Worm (Caenorhabditis elegans) whole organism, L3 larva: ENCODE results near the gene srbc-2.
A peak's percentile ranks its signal among the peaks of the same experiment; 100 is the strongest.
"Not testable (repeated sequence)": the region's sequence is repeated elsewhere in the genome, so short reads cannot be mapped to it uniquely, and the experiment has no call there.

Source experiments
- R02D3.7 ChIP-seq: fragments of 150-350 bp; optimal IDR thresholded peaks from 2 replicates; lab custom pipeline; 2014; ENCODE audit warnings: missing biosample characterization, missing genetic modification characterization
- ZK546.5 ChIP-seq: sonication (generic microtip); optimal IDR thresholded peaks from 2 replicates; lab custom pipeline; 2017; ENCODE audit warnings: missing biosample characterization, missing genetic modification characterization
- ama-1 ChIP-seq: fragments of 150-350 bp; optimal IDR thresholded peaks from 2 replicates; lab custom pipeline; 2018
- ceh-16 ChIP-seq: sonication (generic microtip); optimal IDR thresholded peaks from 2 replicates; lab custom pipeline; 2017; ENCODE audit warnings: missing biosample characterization, missing genetic modification characterization
- ceh-28 ChIP-seq: fragments of 150-350 bp; optimal IDR thresholded peaks from 2 replicates; lab custom pipeline; 2014; ENCODE audit warnings: missing biosample characterization, missing genetic modification reagents, missing genetic modification characterization
- ceh-82 ChIP-seq: fragments of 150-350 bp; optimal IDR thresholded peaks from 2 replicates; lab custom pipeline; 2014; ENCODE audit warnings: missing biosample characterization, missing genetic modification characterization
- ceh-9 ChIP-seq: sonication (generic microtip); optimal IDR thresholded peaks from 2 replicates; lab custom pipeline; 2018; ENCODE audit warnings: missing biosample characterization, missing genetic modification characterization
- daf-12 ChIP-seq: fragments of 150-350 bp; optimal IDR thresholded peaks from 2 replicates; lab custom pipeline; 2014; ENCODE audit warnings: missing biosample characterization, missing genetic modification reagents, missing genetic modification characterization
- egl-27 ChIP-seq: sonication (generic microtip); optimal IDR thresholded peaks from 4 replicates; lab custom pipeline; 2017; ENCODE audit warnings: missing biosample characterization, missing genetic modification reagents, missing genetic modification characterization
- elt-1 ChIP-seq: fragments of 150-350 bp; optimal IDR thresholded peaks from 2 replicates; lab custom pipeline; 2014; ENCODE audit warnings: missing biosample characterization, missing genetic modification characterization
- elt-2 ChIP-seq: sonication (generic microtip); optimal IDR thresholded peaks from 2 replicates; lab custom pipeline; 2016; ENCODE audit warnings: missing genetic modification reagents, mild to moderate bottlenecking, missing genetic modification characterization, missing compliant biosample characterization
- elt-3 ChIP-seq, 3 experiments: fragments of 150-350 bp in 1 of 3; sonication (generic microtip) in 2 of 3; optimal IDR thresholded peaks; 2 replicates in 2 of 3; 4 replicates in 1 of 3; lab custom pipeline; 2014 to 2017; ENCODE audit warnings: missing biosample characterization in 3 of 3, missing genetic modification characterization in 3 of 3
- eor-1 ChIP-seq, 2 experiments: fragments of 150-350 bp; optimal IDR thresholded peaks; 2 replicates each; lab custom pipeline; 2014 to 2018; ENCODE audit warnings: missing biosample characterization in 2 of 2, missing genetic modification characterization in 2 of 2
- fkh-10 ChIP-seq: sonication (generic microtip); optimal IDR thresholded peaks from 2 replicates; lab custom pipeline; 2017; ENCODE audit warnings: missing biosample characterization, missing genetic modification reagents, missing genetic modification characterization
- fkh-2 ChIP-seq: fragments of 150-350 bp; optimal IDR thresholded peaks from 2 replicates; lab custom pipeline; 2014; ENCODE audit warnings: missing biosample characterization, missing genetic modification reagents, missing genetic modification characterization
- fos-1 ChIP-seq: fragments of 150-350 bp; optimal IDR thresholded peaks from 2 replicates; lab custom pipeline; 2014; ENCODE audit warnings: missing biosample characterization, missing genetic modification characterization
- jun-1 ChIP-seq: fragments of 150-350 bp; optimal IDR thresholded peaks from 2 replicates; lab custom pipeline; 2014; ENCODE audit warnings: missing biosample characterization, missing genetic modification reagents, missing genetic modification characterization
- lin-39 ChIP-seq: fragments of 150-350 bp; optimal IDR thresholded peaks from 2 replicates; lab custom pipeline; 2018; ENCODE audit warnings: missing biosample characterization, missing genetic modification reagents, missing genetic modification characterization
- lsy-12 ChIP-seq: sonication (generic microtip); optimal IDR thresholded peaks from 2 replicates; lab custom pipeline; 2016; ENCODE audit warnings: mild to moderate bottlenecking, missing genetic modification characterization, missing compliant biosample characterization
- mml-1 ChIP-seq: fragments of 150-350 bp; sonication (generic microtip); optimal IDR thresholded peaks from 3 replicates; lab custom pipeline; 2014; ENCODE audit warnings: missing biosample characterization, missing genetic modification characterization
- nfya-1 ChIP-seq: sonication (generic microtip); optimal IDR thresholded peaks from 2 replicates; lab custom pipeline; 2017; ENCODE audit warnings: missing genetic modification characterization, mild to moderate bottlenecking, missing compliant biosample characterization, antibody characterized with exemption, moderate library complexity; ENCODE audit not compliant: insufficient read depth
- nhr-11 ChIP-seq: fragments of 150-350 bp; optimal IDR thresholded peaks from 2 replicates; lab custom pipeline; 2014; ENCODE audit warnings: missing biosample characterization, missing genetic modification characterization
- nhr-12 ChIP-seq: fragments of 150-350 bp; optimal IDR thresholded peaks from 2 replicates; lab custom pipeline; 2014; ENCODE audit warnings: missing biosample characterization, missing genetic modification characterization
- nhr-23 ChIP-seq: fragments of 150-350 bp; optimal IDR thresholded peaks from 2 replicates; lab custom pipeline; 2014; ENCODE audit warnings: missing biosample characterization, missing genetic modification reagents, missing genetic modification characterization
- nhr-237 ChIP-seq: fragments of 150-350 bp; optimal IDR thresholded peaks from 2 replicates; lab custom pipeline; 2014; ENCODE audit warnings: missing biosample characterization, missing genetic modification characterization
- nhr-25 ChIP-seq: sonication (generic microtip); optimal IDR thresholded peaks from 2 replicates; lab custom pipeline; 2017; ENCODE audit warnings: missing biosample characterization, missing genetic modification characterization
- nhr-28 ChIP-seq: fragments of 150-350 bp; optimal IDR thresholded peaks from 2 replicates; lab custom pipeline; 2014; ENCODE audit warnings: missing biosample characterization, missing genetic modification characterization
- nhr-43 ChIP-seq: sonication (generic microtip); optimal IDR thresholded peaks from 2 replicates; lab custom pipeline; 2016; ENCODE audit warnings: mild to moderate bottlenecking, missing genetic modification characterization, missing compliant biosample characterization; ENCODE audit not compliant: poor library complexity, severe bottlenecking
- nhr-76 ChIP-seq: fragments of 150-350 bp; sonication (generic microtip); optimal IDR thresholded peaks from 5 replicates; lab custom pipeline; 2014; ENCODE audit warnings: missing biosample characterization, missing genetic modification characterization
- nhr-77 ChIP-seq: fragments of 150-350 bp; optimal IDR thresholded peaks from 2 replicates; lab custom pipeline; 2014; ENCODE audit warnings: missing biosample characterization, missing genetic modification characterization
- pha-4 ChIP-seq: fragments of 150-350 bp; optimal IDR thresholded peaks from 2 replicates; lab custom pipeline; 2014; ENCODE audit warnings: missing biosample characterization, missing genetic modification reagents, missing genetic modification characterization
- pqm-1 ChIP-seq: fragments of 150-350 bp; optimal IDR thresholded peaks from 2 replicates; lab custom pipeline; 2017; ENCODE audit warnings: missing biosample characterization, missing genetic modification characterization, inconsistent platforms
- sea-2 ChIP-seq: fragments of 150-350 bp; sonication (generic microtip); optimal IDR thresholded peaks from 4 replicates; lab custom pipeline; 2014; ENCODE audit warnings: missing biosample characterization, missing genetic modification reagents, missing genetic modification characterization
- skn-1 ChIP-seq: fragments of 150-350 bp; optimal IDR thresholded peaks from 2 replicates; lab custom pipeline; 2014; ENCODE audit warnings: missing biosample characterization, missing genetic modification characterization
- snpc-4 ChIP-seq: fragments of 150-350 bp; optimal IDR thresholded peaks from 2 replicates; lab custom pipeline; 2014; ENCODE audit warnings: missing biosample characterization, missing genetic modification characterization
- tbx-2 ChIP-seq: sonication (generic microtip); optimal IDR thresholded peaks from 2 replicates; lab custom pipeline; 2016; ENCODE audit warnings: mild to moderate bottlenecking, missing genetic modification characterization, missing compliant biosample characterization
- zag-1 ChIP-seq: fragments of 150-350 bp; optimal IDR thresholded peaks from 2 replicates; lab custom pipeline; 2014; ENCODE audit warnings: missing biosample characterization, missing genetic modification characterization
- ztf-11 ChIP-seq: fragments of 150-350 bp; optimal IDR thresholded peaks from 2 replicates; lab custom pipeline; 2014; ENCODE audit warnings: missing biosample characterization, missing genetic modification characterization
- ztf-4 ChIP-seq: fragments of 150-350 bp; optimal IDR thresholded peaks from 2 replicates; lab custom pipeline; 2014; ENCODE audit warnings: missing biosample characterization, missing genetic modification characterization

The srbc-2 gene

DNA sequence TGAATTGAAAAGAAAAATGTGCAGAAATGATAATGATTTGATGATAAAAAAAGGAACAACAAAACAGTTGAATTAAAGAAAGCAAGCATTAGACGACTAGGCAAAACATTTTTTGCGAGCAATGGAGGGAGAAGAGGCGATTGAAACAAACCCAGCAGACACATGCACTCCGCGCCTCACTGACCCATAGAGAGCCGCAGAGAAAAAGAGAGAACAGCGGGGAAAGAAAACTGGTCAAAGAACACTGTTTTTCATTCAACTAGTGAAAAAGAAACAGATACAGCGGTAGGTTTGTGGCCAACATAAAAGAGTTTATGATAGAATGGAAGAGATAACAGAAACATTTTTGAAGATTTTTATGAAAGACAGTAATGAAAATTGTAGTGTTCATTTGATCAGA, 11.4 kb upstream of the srbc-2 start:
- peak; percentile 3 for TF ChIP-seq lin-39
- no peak for TF ChIP-seq mml-1 (tag; lab: Kevin White, UChicago)
- TF ChIP-seq ceh-9 (tag; lab: Kevin White, UChicago): no peak
- TF ChIP-seq nhr-28 (tag; lab: Kevin White, UChicago): no peak
- TF ChIP-seq elt-3 (tag; optimal IDR thresholded peaks at IDR 0.05; lab: Kevin White, UChicago): no peak
- no peak for TF ChIP-seq sea-2 (GFP tag; lab: Kevin White, UChicago)
- peak; percentile 17 for TF ChIP-seq jun-1 (tag; lab: Kevin White, UChicago)
- peak; percentile 36 for TF ChIP-seq ceh-28 (tag; lab: Kevin White, UChicago)
- no peak for TF ChIP-seq R02D3.7 (tag; lab: Kevin White, UChicago)
- TF ChIP-seq ztf-4 (tag; lab: Kevin White, UChicago): no peak
- no peak for TF ChIP-seq pha-4 (tag; lab: Kevin White, UChicago)
- TF ChIP-seq fos-1 (tag; lab: Kevin White, UChicago): no peak
- TF ChIP-seq elt-1 (tag; lab: Kevin White, UChicago): no peak
- TF ChIP-seq pqm-1: peak; percentile 62
- TF ChIP-seq elt-2: peak; percentile 64
- no peak for TF ChIP-seq lsy-12 (tag; lab: Kevin White, UChicago)
- TF ChIP-seq nhr-23: peak; percentile 31
- TF ChIP-seq fkh-2 (tag; lab: Kevin White, UChicago): no peak

DNA sequence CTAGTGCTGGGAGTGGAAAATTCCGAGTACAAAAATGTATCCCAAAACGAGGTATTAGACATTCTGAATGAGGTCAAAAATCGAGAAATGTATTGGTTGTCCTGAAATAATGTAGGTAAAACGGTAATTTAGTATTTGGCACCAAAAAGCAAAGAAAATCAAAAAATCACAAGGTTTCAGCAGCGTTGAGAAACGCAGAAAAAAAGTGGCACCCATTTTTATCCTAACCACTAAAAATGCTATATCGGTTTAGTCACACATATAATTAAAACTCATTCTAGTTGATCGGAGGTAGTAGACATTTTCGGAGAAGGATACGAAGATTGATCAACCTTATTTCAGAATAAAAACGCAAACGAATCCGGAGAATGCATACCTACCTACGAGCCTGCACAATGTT, 4.2 kb downstream of the srbc-2 start, which contains the start of gene srx-121:
Gene srx-121, minus strand, starts transcription at position 101 of the 400 bp plus-strand sequence.
- TF ChIP-seq nhr-77 (tag; lab: Kevin White, UChicago): no peak
- no peak for TF ChIP-seq nhr-76 (tag; lab: Kevin White, UChicago)
- TF ChIP-seq daf-12 (tag; lab: Kevin White, UChicago): no peak
- TF ChIP-seq sea-2 (GFP tag; lab: Kevin White, UChicago): no peak
- no peak for TF ChIP-seq ceh-9 (tag; lab: Kevin White, UChicago)
- TF ChIP-seq fkh-10: no peak
- TF ChIP-seq egl-27 (tag; lab: Kevin White, UChicago): no peak
- no peak for TF ChIP-seq nhr-237 (tag; lab: Kevin White, UChicago)
- no peak for TF ChIP-seq eor-1 (tag; optimal IDR thresholded peaks at IDR 0.05; lab: Kevin White, UChicago)
- TF ChIP-seq ama-1 (lab: Kevin White, UChicago): no peak
- TF ChIP-seq elt-2: no peak
- no peak for TF ChIP-seq skn-1 (tag; lab: Kevin White, UChicago)
- TF ChIP-seq nhr-12: no peak
- no peak for TF ChIP-seq nhr-11 (tag; lab: Kevin White, UChicago)

ce11 chrV:3367773-3368172, 9.1 kb downstream of the srbc-2 start, which contains the start of gene C04E12.2:
C04E12.2 (plus strand) TSS chrV:3368073.
- not testable (repeated sequence) for TF ChIP-seq nhr-12; pha-4 (tag; lab: Kevin White, UChicago); tbx-2 (tag; lab: Kevin White, UChicago)

DNA sequence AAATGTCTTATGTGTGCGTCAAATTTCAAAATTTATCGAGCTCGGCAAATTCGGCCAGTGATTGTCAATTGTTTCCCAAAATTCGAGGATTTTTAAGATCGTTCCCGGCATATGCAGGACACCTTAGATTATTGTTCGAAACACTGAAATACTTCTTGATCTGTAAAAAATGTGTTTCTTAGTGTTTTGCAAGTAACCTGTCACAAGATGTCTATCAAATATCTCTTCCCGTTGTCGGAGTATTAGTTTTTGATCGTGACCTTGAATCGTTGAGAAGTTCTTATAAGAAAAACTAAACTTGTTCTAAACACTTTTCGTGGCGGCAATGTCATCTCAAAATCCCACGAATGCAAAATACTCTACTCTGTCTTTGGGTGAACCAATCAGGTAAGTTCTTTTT, 14.4 kb downstream of the srbc-2 start, which contains the start of gene C04E12.4:
Gene C04E12.4, plus strand, starts transcription at position 301 of the 400 bp plus-strand sequence.
- TF ChIP-seq nhr-25 (tag; lab: Kevin White, UChicago) (peak; percentile 3), pqm-1 (no peak)

DNA sequence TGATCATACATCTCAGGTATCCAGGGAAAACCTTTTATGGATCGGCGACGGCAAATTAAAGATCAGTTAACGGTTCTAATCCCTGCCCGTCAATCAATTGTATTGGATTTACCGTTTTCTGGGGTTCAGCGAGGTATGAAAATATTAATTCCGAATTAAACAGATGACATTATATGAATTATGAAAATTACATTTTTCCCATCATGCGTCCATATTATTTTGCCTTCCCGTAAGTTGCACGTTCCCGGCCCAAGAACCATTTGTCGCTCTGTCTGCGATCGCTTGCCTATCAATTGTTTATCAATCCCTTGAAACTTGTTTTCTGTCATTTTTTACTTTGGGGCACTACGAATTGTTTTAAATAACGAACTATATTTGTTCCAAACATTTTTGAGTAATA, 15.2 kb downstream of the srbc-2 start:
- no peak for TF ChIP-seq nhr-12
- no peak for TF ChIP-seq nhr-43 (tag; lab: Kevin White, UChicago)
- no peak for TF ChIP-seq tbx-2 (tag; lab: Kevin White, UChicago)
- no peak for TF ChIP-seq nfya-1 (tag; lab: Kevin White, UChicago)
- no peak for TF ChIP-seq ZK546.5 (tag; lab: Kevin White, UChicago)
- TF ChIP-seq ztf-11: no peak
- TF ChIP-seq pha-4 (tag; lab: Kevin White, UChicago): no peak
- TF ChIP-seq elt-1 (tag; lab: Kevin White, UChicago): no peak
- TF ChIP-seq ceh-9 (tag; lab: Kevin White, UChicago): no peak
- TF ChIP-seq nhr-23: no peak
- TF ChIP-seq R02D3.7 (tag; lab: Kevin White, UChicago): no peak
- TF ChIP-seq nhr-28 (tag; lab: Kevin White, UChicago): no peak
- TF ChIP-seq ama-1 (lab: Kevin White, UChicago): no peak
- no peak for TF ChIP-seq ceh-82
- TF ChIP-seq zag-1 (tag; lab: Kevin White, UChicago): no peak
- no peak for TF ChIP-seq pqm-1
- TF ChIP-seq ceh-16 (tag; lab: Kevin White, UChicago): no peak
- no peak for TF ChIP-seq lsy-12 (tag; lab: Kevin White, UChicago)
- TF ChIP-seq snpc-4: no peak
- TF ChIP-seq, all 47 proteins: peak for 0
